Fruit fly (Drosophila melanogaster): Measurements from ENCODE around the gene AP-1gamma.
A peak's percentile ranks its signal among the peaks of the same experiment; 100 is the strongest.

DNA sequence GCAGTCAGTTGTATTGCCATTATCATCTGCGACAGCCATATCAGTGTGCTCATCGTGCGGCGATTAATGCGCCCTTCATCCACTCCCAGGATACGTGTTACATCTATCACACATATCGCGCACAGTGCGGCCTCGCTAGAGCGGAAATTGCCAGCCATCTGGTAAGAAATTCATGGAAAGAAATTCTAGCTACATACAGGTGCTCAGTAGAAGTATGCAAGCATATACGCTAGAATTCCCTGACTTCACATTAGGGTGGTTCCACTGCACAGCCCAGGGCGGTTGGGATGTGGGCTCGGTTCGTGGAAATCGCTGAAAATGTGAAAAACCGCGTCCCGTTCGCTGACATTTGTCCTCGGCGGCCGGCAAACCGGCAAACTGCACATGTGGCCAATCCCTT is 32.7 kb downstream of the AP-1gamma start:
- TF ChIP-seq foxo (GFP tag; optimal IDR thresholded peaks at IDR 0.05), result peak in 1 of 2 experiments; percentile 69
- TF ChIP-seq CrebA (GFP tag; optimal IDR thresholded peaks at IDR 0.05; ENCODE audit: borderline replicate concordance), result no peak
- peak; percentile 33 for TF ChIP-seq OdsH (GFP tag; optimal IDR thresholded peaks at IDR 0.05)
- TF ChIP-seq pan (optimal IDR thresholded peaks at IDR 0.05), result no peak
- TF ChIP-seq N (GFP tag; optimal IDR thresholded peaks at IDR 0.05), result no peak
- no peak for TF ChIP-seq Dfd (GFP tag; optimal IDR thresholded peaks at IDR 0.05)
- peak; percentile 67 for TF ChIP-seq HLH106 (tag; optimal IDR thresholded peaks at IDR 0.05)
- peak; percentile 70 for TF ChIP-seq fru (GFP tag; optimal IDR thresholded peaks at IDR 0.05)
- no peak for TF ChIP-seq usp (GFP tag; optimal IDR thresholded peaks at IDR 0.05)
- no peak for TF ChIP-seq Hr83 (GFP tag; optimal IDR thresholded peaks at IDR 0.05; ENCODE audit: poor library complexity, severe bottlenecking)
- peak; percentile 68 for TF ChIP-seq Sp1 (GFP tag; optimal IDR thresholded peaks at IDR 0.05)
- TF ChIP-seq psq (GFP tag; optimal IDR thresholded peaks at IDR 0.05), result peak; percentile 17

Data from whole organism, wandering third instar larva.